Worm (Caenorhabditis elegans): ENCODE data around the gene Y32G9A.5.

Gene Y32G9A.5

ce11 chrV:1868596-1869263, 38.7 kb upstream of the Y32G9A.5 start, which contains the start of gene knl-3 (continued):
- TF ChIP-seq ceh-34 (tag; optimal IDR thresholded peaks at IDR 0.05), result peak; percentile 68
- no peak for TF ChIP-seq pha-4 (tag; optimal IDR thresholded peaks at IDR 0.05)
- no peak for TF ChIP-seq dmd-4 (tag; optimal IDR thresholded peaks at IDR 0.05; ENCODE audit: borderline replicate concordance)
- TF ChIP-seq rnt-1 (tag; optimal IDR thresholded peaks at IDR 0.05), result peak; percentile 53
- no peak for TF ChIP-seq hlh-6 (tag; optimal IDR thresholded peaks at IDR 0.05)
- peak; percentile 77 for TF ChIP-seq elt-2 (tag; optimal IDR thresholded peaks at IDR 0.05)
- peak; percentile 28 for TF ChIP-seq lim-6 (tag; optimal IDR thresholded peaks at IDR 0.05)
- peak; percentile 31 for TF ChIP-seq ttx-3 (tag; optimal IDR thresholded peaks at IDR 0.05)
- TF ChIP-seq ahr-1 (tag; optimal IDR thresholded peaks at IDR 0.05), result peak; percentile 12
- peak; percentile 40 for TF ChIP-seq lin-11 (tag; optimal IDR thresholded peaks at IDR 0.05)
- peak; percentile 4 for TF ChIP-seq nhr-232 (tag; optimal IDR thresholded peaks at IDR 0.05)
- peak; percentile 19 for TF ChIP-seq ceh-24 (tag; optimal IDR thresholded peaks at IDR 0.05)
- peak; percentile 49 for TF ChIP-seq ceh-18 (tag; optimal IDR thresholded peaks at IDR 0.05)
- peak; percentile 12 for TF ChIP-seq fkh-6 (tag; optimal IDR thresholded peaks at IDR 0.05)
- TF ChIP-seq unc-3 (GFP tag; conservative IDR thresholded peaks at IDR 0.05), result 0 out of 2 replicates have a peak, but pooled peaks have one; percentile 31
- peak; percentile 67 for TF ChIP-seq unc-3 (tag; optimal IDR thresholded peaks at IDR 0.05)
- no peak for TF ChIP-seq elt-4 (tag; optimal IDR thresholded peaks at IDR 0.05)
- TF ChIP-seq unc-42 (tag; optimal IDR thresholded peaks at IDR 0.05), result peak; percentile 80
- no peak for TF ChIP-seq ceh-9 (tag; optimal IDR thresholded peaks at IDR 0.05)
- TF ChIP-seq pha-2 (tag; optimal IDR thresholded peaks at IDR 0.05), result peak; percentile 66
- peak; percentile 38 for TF ChIP-seq che-1 (tag; optimal IDR thresholded peaks at IDR 0.05)
- TF ChIP-seq pax-1 (tag; optimal IDR thresholded peaks at IDR 0.05), result peak; percentile 59
- peak; percentile 7 for TF ChIP-seq ets-4 (tag; optimal IDR thresholded peaks at IDR 0.05)
- peak; percentile 27 for TF ChIP-seq T23F11.4 (GFP tag; optimal IDR thresholded peaks at IDR 0.05)
- TF ChIP-seq F13H6.1 (tag; optimal IDR thresholded peaks at IDR 0.05), result no peak
- TF ChIP-seq ceh-2 (tag; optimal IDR thresholded peaks at IDR 0.05), result peak; percentile 70
- peak; percentile 66 for TF ChIP-seq ceh-14 (tag; optimal IDR thresholded peaks at IDR 0.05)
- TF ChIP-seq pat-9 (tag; optimal IDR thresholded peaks at IDR 0.05), result peak; percentile 37
- peak; percentile 67 for TF ChIP-seq unc-86 (tag; optimal IDR thresholded peaks at IDR 0.05)
- peak; percentile 61 for TF ChIP-seq ref-2 (tag; optimal IDR thresholded peaks at IDR 0.05)
- TF ChIP-seq npax-4 (tag; optimal IDR thresholded peaks at IDR 0.05), result no peak
- TF ChIP-seq C08G9.2 (tag; optimal IDR thresholded peaks at IDR 0.05), result peak; percentile 51
- TF ChIP-seq ztf-16 (tag; optimal IDR thresholded peaks at IDR 0.05), result peak; percentile 36
- TF ChIP-seq tbx-2 (tag; optimal IDR thresholded peaks at IDR 0.05), result peak; percentile 54
- TF ChIP-seq syd-9 (tag; optimal IDR thresholded peaks at IDR 0.05), result peak; percentile 45
- TF ChIP-seq ceh-22 (tag; optimal IDR thresholded peaks at IDR 0.05), result no peak
- TF ChIP-seq hlh-15 (tag; optimal IDR thresholded peaks at IDR 0.05), result no peak
- TF ChIP-seq madf-2 (tag; optimal IDR thresholded peaks at IDR 0.05), result peak; percentile 53
- TF ChIP-seq sox-2 (GFP tag; IDR thresholded peaks at IDR 0.05), result no peak
- peak; percentile 49 for TF ChIP-seq fkh-10 (GFP tag; optimal IDR thresholded peaks at IDR 0.05)
- no peak for TF ChIP-seq mec-3 (tag; optimal IDR thresholded peaks at IDR 0.05; ENCODE audit: borderline replicate concordance)

ce11 chrV:1869682-1870081, 37.8 kb upstream of the Y32G9A.5 start, which contains the start of gene T10B5.3:
TSS of gene T10B5.3 (minus strand) at chrV:1869782.
- TF ChIP-seq gmeb-2 (tag; optimal IDR thresholded peaks at IDR 0.05), result no peak
- TF ChIP-seq zip-5 (tag; optimal IDR thresholded peaks at IDR 0.05), result no peak
- TF ChIP-seq ceh-14 (tag; optimal IDR thresholded peaks at IDR 0.05), result no peak
- TF ChIP-seq nhr-11 (tag; optimal IDR thresholded peaks at IDR 0.05), result no peak
- TF ChIP-seq npax-4 (tag; optimal IDR thresholded peaks at IDR 0.05), result no peak
- no peak for TF ChIP-seq hlh-15 (tag; optimal IDR thresholded peaks at IDR 0.05)
- no peak for TF ChIP-seq ets-4 (tag; optimal IDR thresholded peaks at IDR 0.05)
- TF ChIP-seq F13H6.1 (tag; optimal IDR thresholded peaks at IDR 0.05), result no peak
- TF ChIP-seq fkh-6 (tag; optimal IDR thresholded peaks at IDR 0.05), result no peak
- no peak for TF ChIP-seq sox-4 (tag; optimal IDR thresholded peaks at IDR 0.05)
- TF ChIP-seq dve-1 (tag; optimal IDR thresholded peaks at IDR 0.05), result no peak
- TF ChIP-seq lim-6 (tag; optimal IDR thresholded peaks at IDR 0.05), result no peak
- TF ChIP-seq ztf-16 (tag; optimal IDR thresholded peaks at IDR 0.05), result no peak
- no peak for TF ChIP-seq ceh-22 (tag; optimal IDR thresholded peaks at IDR 0.05)
- TF ChIP-seq ahr-1 (tag; optimal IDR thresholded peaks at IDR 0.05), result no peak
- TF ChIP-seq syd-9 (tag; optimal IDR thresholded peaks at IDR 0.05), result no peak
- TF ChIP-seq fax-1 (tag; optimal IDR thresholded peaks at IDR 0.05), result no peak
- no peak for TF ChIP-seq ceh-30 (tag; optimal IDR thresholded peaks at IDR 0.05)
- TF ChIP-seq ceh-34 (tag; optimal IDR thresholded peaks at IDR 0.05), result no peak
